Fruit fly (Drosophila melanogaster): Measurements from ENCODE around the gene Nadsyn.

DNA sequence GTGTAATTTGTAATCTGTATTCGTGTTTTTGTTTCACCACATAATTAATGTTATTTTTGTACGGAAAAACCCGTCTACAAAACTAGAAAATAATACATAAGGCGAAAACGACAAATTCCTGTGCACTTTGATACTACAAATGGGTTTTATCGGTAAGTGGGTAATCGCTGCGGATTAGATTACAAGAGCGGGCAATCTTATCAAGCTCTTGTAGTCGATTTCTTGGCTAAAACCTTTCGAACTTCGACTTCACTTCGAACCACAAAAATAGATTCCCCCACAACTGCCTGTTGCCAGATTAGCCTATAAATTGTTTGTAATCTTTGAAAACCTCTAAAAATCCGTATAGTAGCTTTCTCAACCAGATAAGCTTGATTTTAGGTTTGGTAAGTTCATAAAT, 22.9 kb upstream of the Nadsyn start:
- no peak for TF ChIP-seq OdsH (GFP tag; optimal IDR thresholded peaks at IDR 0.05)
- TF ChIP-seq CG8632 (GFP tag; optimal IDR thresholded peaks at IDR 0.05) = no peak
- TF ChIP-seq CG31627 (GFP tag; optimal IDR thresholded peaks at IDR 0.05) = no peak
- TF ChIP-seq CG3919 (GFP tag; optimal IDR thresholded peaks at IDR 0.05) = no peak
- TF ChIP-seq svp (GFP tag) = no peak
- no peak for TF ChIP-seq CG6163 (GFP tag; IDR thresholded peaks at IDR 0.05)
- no peak for TF ChIP-seq CG9139 (GFP tag; optimal IDR thresholded peaks at IDR 0.05)

All from whole organism, prepupa.